Fruit fly (Drosophila melanogaster): Measurements from ENCODE around the gene Agpat4.

DNA sequence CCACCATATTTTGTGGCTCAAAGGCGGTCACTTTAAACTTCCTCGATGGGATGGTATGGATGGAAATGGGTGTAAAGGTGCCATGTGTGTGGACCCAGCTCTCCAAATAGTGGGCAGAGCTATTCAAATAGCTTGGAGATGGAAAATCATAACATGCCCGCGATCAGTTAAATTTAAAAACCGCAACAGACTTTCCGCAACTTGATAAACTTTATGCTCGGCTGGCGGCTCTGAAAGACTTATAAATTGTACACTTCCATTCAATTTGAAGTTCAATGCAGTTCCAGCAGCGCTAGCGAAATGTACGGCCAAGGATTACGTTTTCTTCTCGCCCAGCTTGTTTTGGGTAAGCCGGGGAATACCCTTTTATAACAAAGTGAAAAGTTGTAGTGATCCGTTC, 35.3 kb downstream of the Agpat4 start, which contains the start of gene CG33257:
- no peak for TF ChIP-seq net (GFP tag; optimal IDR thresholded peaks at IDR 0.05)
- TF ChIP-seq CG11762 (GFP tag; optimal IDR thresholded peaks at IDR 0.05; ENCODE audit: insufficient read depth): no peak
- TF ChIP-seq CG6792 (GFP tag; optimal IDR thresholded peaks at IDR 0.05): no peak
- TF ChIP-seq lz (GFP tag; optimal IDR thresholded peaks at IDR 0.05): no peak
- TF ChIP-seq CG11902 (GFP tag; optimal IDR thresholded peaks at IDR 0.05): no peak
- no peak for TF ChIP-seq Gug (GFP tag; IDR thresholded peaks at IDR 0.05)
- no peak for TF ChIP-seq CG3919 (GFP tag; optimal IDR thresholded peaks at IDR 0.05)
- no peak for TF ChIP-seq CG10669 (GFP tag; optimal IDR thresholded peaks at IDR 0.05)
- no peak for TF ChIP-seq eg (GFP tag; IDR thresholded peaks at IDR 0.05)
- no peak for TF ChIP-seq Hr39 (GFP tag; optimal IDR thresholded peaks at IDR 0.05)
- no peak for TF ChIP-seq CG6808 (GFP tag; optimal IDR thresholded peaks at IDR 0.05)
- TF ChIP-seq CG4318 (GFP tag; optimal IDR thresholded peaks at IDR 0.05): no peak
- no peak for TF ChIP-seq CG8119 (GFP tag; IDR thresholded peaks at IDR 0.05)
- no peak for TF ChIP-seq CG8319 (GFP tag; optimal IDR thresholded peaks at IDR 0.05)

All from whole organism, prepupa.